Worm (Caenorhabditis elegans): ENCODE results near the gene tag-77.

DNA sequence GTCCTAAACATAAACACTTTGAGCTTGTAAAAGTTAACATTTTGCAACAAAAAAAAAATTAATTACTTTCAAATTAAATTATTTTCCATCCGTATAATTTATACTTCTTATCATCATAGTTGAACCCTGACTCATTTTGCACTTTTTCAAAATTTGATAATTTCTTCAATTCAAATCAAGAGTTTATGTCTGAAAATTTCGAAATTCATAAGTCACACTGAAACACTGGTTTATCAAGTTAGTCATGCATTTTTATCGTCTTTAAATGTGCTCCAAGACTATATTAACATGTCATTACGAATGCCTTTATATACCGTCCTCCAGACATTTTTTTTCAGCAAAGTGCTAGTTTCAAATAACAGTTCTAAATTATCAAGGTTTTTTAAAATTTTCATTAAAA is 29.3 kb upstream of the tag-77 start:
- TF ChIP-seq dve-1 (tag; optimal IDR thresholded peaks at IDR 0.05), result no peak
- TF ChIP-seq unc-3 (GFP tag; conservative IDR thresholded peaks at IDR 0.05), result no peak
- TF ChIP-seq unc-3 (tag; optimal IDR thresholded peaks at IDR 0.05), result no peak
- no peak for TF ChIP-seq tbx-2 (tag; optimal IDR thresholded peaks at IDR 0.05)
- no peak for TF ChIP-seq fkh-10 (GFP tag; optimal IDR thresholded peaks at IDR 0.05)
- no peak for TF ChIP-seq tbx-7 (tag; optimal IDR thresholded peaks at IDR 0.05)
- TF ChIP-seq hlh-13 (GFP tag; optimal IDR thresholded peaks at IDR 0.05), result no peak
- no peak for TF ChIP-seq dmd-4 (tag; optimal IDR thresholded peaks at IDR 0.05; ENCODE audit: borderline replicate concordance)
- TF ChIP-seq fkh-6 (tag; optimal IDR thresholded peaks at IDR 0.05), result no peak

Measured in whole organism, late embryonic.